Fruit fly (Drosophila melanogaster) whole organism, embryonic: ENCODE data around the gene CG7512.

Source experiments
- ATbp ChIP-seq: fragments of 200-800 bp; sonication (Bioruptor generic); optimal IDR thresholded peaks from 2 replicates; lab custom pipeline; 2017; ENCODE audit warnings: missing biosample characterization, mild to moderate bottlenecking, missing genetic modification characterization, missing genetic modification reagents
- BEAF-32 ChIP-seq: fragments of 200-800 bp; sonication (Bioruptor generic); optimal IDR thresholded peaks from 3 replicates; lab custom pipeline; 2017; ENCODE audit warnings: missing biosample characterization, missing genetic modification characterization, mild to moderate bottlenecking, moderate library complexity, missing genetic modification reagents
- CG12104 ChIP-seq: fragments of 200-800 bp; sonication (Bioruptor generic); optimal IDR thresholded peaks from 3 replicates; lab custom pipeline; 2016; ENCODE audit warnings: missing biosample characterization, missing genetic modification characterization
- CG14965 ChIP-seq: fragments of 200-800 bp; sonication (Bioruptor generic); optimal IDR thresholded peaks from 2 replicates; lab custom pipeline; 2016; ENCODE audit warnings: missing biosample characterization, missing genetic modification characterization, borderline replicate concordance
- CG1603 ChIP-seq: fragments of 200-800 bp; sonication (Bioruptor generic); optimal IDR thresholded peaks from 2 replicates; lab custom pipeline; 2019; ENCODE audit warnings: missing biosample characterization, mild to moderate bottlenecking, missing genetic modification characterization, moderate library complexity
- CG17328 ChIP-seq: fragments of 200-800 bp; sonication (Bioruptor generic); IDR thresholded peaks from 2 replicates; pipeline ENCODE4 v1.3.6; 2022; ENCODE audit warnings: missing biosample characterization, missing genetic modification characterization
- CG18599 ChIP-seq: fragments of 200-800 bp; sonication (Bioruptor generic); optimal IDR thresholded peaks from 3 replicates; lab custom pipeline; 2017; ENCODE audit warnings: missing biosample characterization, missing genetic modification characterization, mild to moderate bottlenecking, moderate library complexity, missing genetic modification reagents
- CG31224 ChIP-seq: fragments of 200-800 bp; sonication (Bioruptor generic); IDR thresholded peaks from 2 replicates; pipeline ENCODE4 v1.3.6; 2022; ENCODE audit warnings: missing biosample characterization, missing genetic modification characterization
- CG33557 ChIP-seq: fragments of 200-800 bp; sonication (Bioruptor generic); optimal IDR thresholded peaks from 2 replicates; lab custom pipeline; 2019; ENCODE audit warnings: missing biosample characterization, mild to moderate bottlenecking, missing genetic modification characterization, moderate library complexity
- CG7357 ChIP-seq: fragments of 200-800 bp; sonication (Bioruptor generic); IDR thresholded peaks from 3 replicates; pipeline ENCODE4 v1.3.6; 2022; ENCODE audit warnings: missing biosample characterization, missing genetic modification characterization
- CG8281 ChIP-seq: fragments of 200-800 bp; sonication (Bioruptor generic); optimal IDR thresholded peaks from 2 replicates; lab custom pipeline; 2018; ENCODE audit warnings: missing biosample characterization, mild to moderate bottlenecking, missing genetic modification characterization, moderate library complexity
- CG9817 ChIP-seq: fragments of 200-800 bp; sonication (Bioruptor generic); optimal IDR thresholded peaks from 2 replicates; lab custom pipeline; 2018; ENCODE audit warnings: missing biosample characterization, mild to moderate bottlenecking, missing genetic modification characterization, moderate library complexity
- D ChIP-seq, 2 experiments: fragments of 200-800 bp in 1 of 2; fragments of >200 bp in 1 of 2; sonication (Bioruptor generic) in 1 of 2; optimal IDR thresholded peaks; 2 replicates in 1 of 2; 3 replicates in 1 of 2; lab custom pipeline; 2017; ENCODE audit warnings: mild to moderate bottlenecking in 1 of 2, missing biosample characterization in 1 of 2, missing genetic modification characterization in 1 of 2, missing genetic modification reagents in 1 of 2
- Dp ChIP-seq: fragments of 200-800 bp; sonication (Bioruptor generic); optimal IDR thresholded peaks from 2 replicates; lab custom pipeline; 2018; ENCODE audit warnings: missing biosample characterization, mild to moderate bottlenecking, missing genetic modification characterization, moderate library complexity
- Hey ChIP-seq: fragments of 200-800 bp; sonication (Bioruptor generic); optimal IDR thresholded peaks from 3 replicates; lab custom pipeline; 2018; ENCODE audit warnings: missing biosample characterization, mild to moderate bottlenecking, missing genetic modification characterization
- Hr78 ChIP-seq, 2 experiments: fragments of 200-800 bp in 1 of 2; fragments of >200 bp in 1 of 2; sonication (Bioruptor generic) in 1 of 2; optimal IDR thresholded peaks; 2 replicates each; lab custom pipeline; 2017 to 2019; ENCODE audit warnings: missing biosample characterization in 2 of 2, missing genetic modification characterization in 2 of 2, mild to moderate bottlenecking in 1 of 2, moderate library complexity in 1 of 2
- Mes4 ChIP-seq: fragments of 200-800 bp; sonication (Bioruptor generic); optimal IDR thresholded peaks from 2 replicates; lab custom pipeline; 2016; ENCODE audit warnings: missing biosample characterization, missing genetic modification characterization
- NK7.1 ChIP-seq: fragments of 200-800 bp; sonication (Bioruptor generic); optimal IDR thresholded peaks from 3 replicates; lab custom pipeline; 2016; ENCODE audit warnings: missing biosample characterization, missing genetic modification characterization
- Nf-YA ChIP-seq: fragments of 200-800 bp; sonication (Bioruptor generic); IDR thresholded peaks from 2 replicates; pipeline ENCODE4 v1.3.6; 2022; ENCODE audit warnings: missing biosample characterization, missing genetic modification characterization
- Oli ChIP-seq: fragments of 200-800 bp; sonication (Bioruptor generic); optimal IDR thresholded peaks from 2 replicates; lab custom pipeline; 2018; ENCODE audit warnings: missing biosample characterization, mild to moderate bottlenecking, missing genetic modification characterization, moderate library complexity
- Sin3A ChIP-seq: fragments of >200 bp; optimal IDR thresholded peaks from 2 replicates; lab custom pipeline; 2018
- Ssrp ChIP-seq: fragments of 200-800 bp; sonication (Bioruptor generic); optimal IDR thresholded peaks from 2 replicates; lab custom pipeline; 2018; ENCODE audit warnings: missing biosample characterization, mild to moderate bottlenecking, missing genetic modification characterization, moderate library complexity
- Usf ChIP-seq: fragments of 200-800 bp; sonication (Bioruptor generic); optimal IDR thresholded peaks from 2 replicates; lab custom pipeline; 2017; ENCODE audit warnings: missing genotype, missing biosample characterization, missing genetic modification characterization
- Vsx1 ChIP-seq: fragments of 200-800 bp; sonication (Bioruptor generic); optimal IDR thresholded peaks from 2 replicates; lab custom pipeline; 2017; ENCODE audit warnings: missing biosample characterization, mild to moderate bottlenecking, missing genetic modification characterization, missing genetic modification reagents
- Xrp1 ChIP-seq: fragments of 200-800 bp; sonication (Bioruptor generic); IDR thresholded peaks from 2 replicates; pipeline ENCODE4 v1.3.6; 2022; ENCODE audit warnings: missing biosample characterization, missing genetic modification characterization
- aop ChIP-seq: fragments of 200-800 bp; sonication (Bioruptor generic); IDR thresholded peaks from 2 replicates; pipeline ENCODE4 v1.3.6; 2022; ENCODE audit warnings: missing biosample characterization, missing genetic modification characterization
- ase ChIP-seq: fragments of 200-800 bp; sonication (Bioruptor generic); IDR thresholded peaks from 3 replicates; pipeline ENCODE4 v1.3.6; 2022; ENCODE audit warnings: missing biosample characterization, missing genetic modification characterization
- bowl ChIP-seq: fragments of 200-800 bp; sonication (Bioruptor generic); IDR thresholded peaks from 2 replicates; pipeline ENCODE4 v1.3.6; 2022; ENCODE audit warnings: missing biosample characterization, missing genetic modification characterization
- cg ChIP-seq: fragments of 200-800 bp; sonication (Bioruptor generic); optimal IDR thresholded peaks from 3 replicates; lab custom pipeline; 2019; ENCODE audit warnings: missing biosample characterization, mild to moderate bottlenecking, missing genetic modification characterization, moderate library complexity
- ftz-f1 ChIP-seq: fragments of 200-800 bp; sonication (Bioruptor generic); optimal IDR thresholded peaks from 2 replicates; lab custom pipeline; 2016; ENCODE audit warnings: missing biosample characterization, missing genetic modification characterization
- gce ChIP-seq: fragments of 200-800 bp; sonication (Bioruptor generic); IDR thresholded peaks from 3 replicates; pipeline ENCODE4 v1.3.6; 2022; ENCODE audit warnings: missing biosample characterization, missing genetic modification characterization
- gt ChIP-seq: fragments of 200-800 bp; sonication (Bioruptor generic); IDR thresholded peaks from 2 replicates; pipeline ENCODE4 v1.3.6; 2022; ENCODE audit warnings: missing biosample characterization, missing genetic modification characterization
- insv ChIP-seq, 2 experiments: fragments of 200-800 bp; sonication (Bioruptor generic); optimal IDR thresholded peaks; 3 replicates each; lab custom pipeline; 2016 to 2018; ENCODE audit warnings: missing biosample characterization in 2 of 2, missing genetic modification characterization in 2 of 2
- klu ChIP-seq: fragments of 200-800 bp; sonication (Bioruptor generic); IDR thresholded peaks from 2 replicates; pipeline ENCODE4 v1.3.6; 2022; ENCODE audit warnings: missing biosample characterization, missing genetic modification characterization
- knrl ChIP-seq: fragments of 200-800 bp; sonication (Bioruptor generic); IDR thresholded peaks from 3 replicates; pipeline ENCODE4 v1.3.6; 2022; ENCODE audit warnings: missing biosample characterization, missing genetic modification characterization; ENCODE audit not compliant: partially characterized antibody
- nau ChIP-seq: fragments of 200-800 bp; sonication (Bioruptor generic); optimal IDR thresholded peaks from 3 replicates; lab custom pipeline; 2017; ENCODE audit warnings: missing biosample characterization, mild to moderate bottlenecking, missing genetic modification characterization, missing genetic modification reagents
- pum ChIP-seq: fragments of 200-800 bp; sonication (Bioruptor generic); optimal IDR thresholded peaks from 2 replicates; lab custom pipeline; 2016; ENCODE audit warnings: missing biosample characterization, missing genetic modification characterization
- ro ChIP-seq: fragments of 200-800 bp; sonication (Bioruptor generic); IDR thresholded peaks from 2 replicates; pipeline ENCODE4 v1.3.6; 2022; ENCODE audit warnings: missing biosample characterization, missing genetic modification characterization
- sd ChIP-seq: fragments of 200-800 bp; sonication (Bioruptor generic); optimal IDR thresholded peaks from 3 replicates; lab custom pipeline; 2018; ENCODE audit warnings: missing biosample characterization, mild to moderate bottlenecking, missing genetic modification characterization, moderate library complexity
- sens ChIP-seq: fragments of 200-800 bp; sonication (Bioruptor generic); peaks from one replicate; lab custom pipeline; 2016; ENCODE audit warnings: missing biosample characterization, missing genetic modification characterization
- sob ChIP-seq: fragments of 200-800 bp; sonication (Bioruptor generic); IDR thresholded peaks from 2 replicates; pipeline ENCODE4 v1.3.6; 2022; ENCODE audit warnings: missing biosample characterization, missing genetic modification characterization
- stc ChIP-seq: fragments of 200-800 bp; sonication (Bioruptor generic); IDR thresholded peaks from 2 replicates; pipeline ENCODE4 v1.3.6; 2022; ENCODE audit warnings: missing biosample characterization, missing genetic modification characterization
- tup ChIP-seq: fragments of 200-800 bp; sonication (Bioruptor generic); optimal IDR thresholded peaks from 2 replicates; lab custom pipeline; 2016; ENCODE audit warnings: missing biosample characterization, mild to moderate bottlenecking, missing genetic modification characterization, moderate library complexity
- tx ChIP-seq: fragments of 200-800 bp; sonication (Bioruptor generic); optimal IDR thresholded peaks from 2 replicates; lab custom pipeline; 2016; ENCODE audit warnings: missing biosample characterization, missing genetic modification characterization
- unc-4 ChIP-seq: fragments of 200-800 bp; sonication (Bioruptor generic); IDR thresholded peaks from 2 replicates; pipeline ENCODE4 v1.3.6; 2022; ENCODE audit warnings: missing biosample characterization, missing genetic modification characterization; ENCODE audit not compliant: partially characterized antibody
- usp ChIP-seq: fragments of >200 bp; optimal IDR thresholded peaks from 2 replicates; lab custom pipeline; 2017; ENCODE audit warnings: missing biosample characterization, missing genetic modification characterization
- vvl ChIP-seq: fragments of 200-800 bp; sonication (Bioruptor generic); IDR thresholded peaks from 2 replicates; pipeline ENCODE4 v1.3.6; 2022; ENCODE audit warnings: missing biosample characterization, missing genetic modification characterization
- wdn ChIP-seq: fragments of 200-800 bp; sonication (Bioruptor generic); IDR thresholded peaks from 2 replicates; pipeline ENCODE4 v1.3.6; 2022; ENCODE audit warnings: missing biosample characterization, missing genetic modification characterization
- zfh2 ChIP-seq: fragments of 200-800 bp; sonication (Bioruptor generic); optimal IDR thresholded peaks from 2 replicates; lab custom pipeline; 2016; ENCODE audit warnings: missing biosample characterization, missing genetic modification characterization

Gene CG7512

DNA sequence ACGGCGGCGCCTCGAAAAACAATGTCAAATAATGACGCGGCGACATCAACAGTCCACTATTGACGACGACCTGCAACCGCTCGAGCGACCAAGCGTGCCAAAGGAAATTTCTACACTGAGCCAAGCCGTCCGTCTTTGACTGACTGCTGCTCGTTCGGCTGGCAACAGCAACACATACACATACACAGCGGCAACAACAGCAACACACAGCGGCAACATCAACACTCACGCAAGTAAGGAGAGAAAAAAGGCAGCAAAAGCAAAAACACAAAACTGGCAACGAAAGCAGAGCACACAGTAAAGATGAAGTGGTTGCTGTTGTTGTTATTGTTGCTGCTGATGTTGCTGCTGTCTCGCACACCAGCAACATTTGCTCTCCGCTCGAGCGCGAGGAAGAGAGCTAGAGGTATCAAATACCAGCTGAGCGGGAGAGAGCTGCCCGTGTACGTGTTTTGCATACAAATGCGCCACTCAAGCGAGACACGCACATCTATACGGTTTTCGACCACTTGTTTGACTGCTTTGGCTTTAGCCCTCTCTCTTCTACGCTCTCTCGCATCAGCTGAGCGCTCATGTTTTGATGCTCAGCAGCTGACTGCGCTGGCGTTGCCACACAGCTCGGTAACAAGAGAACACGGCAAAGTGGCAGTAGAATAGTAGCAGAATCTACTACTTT lies 39.6 kb downstream of the CG7512 start (continued):
- TF ChIP-seq cg (GFP tag; lab: Kevin White, UChicago) (peak; percentile 100), vvl (GFP tag; lab: Robert Waterston, UW) (peak; percentile 85; the same call in 1 of the 2 replicates), klu (GFP tag; lab: Robert Waterston, UW) (no peak), sob (peak; percentile 40; the same call in 1 of the 2 replicates), insv (GFP tag; optimal IDR thresholded peaks at IDR 0.05; lab: Kevin White, UChicago) (no peak), ase (GFP tag; lab: Robert Waterston, UW) (no peak), CG33557 (GFP tag; lab: Kevin White, UChicago) (no peak), Ssrp (tag; lab: Kevin White, UChicago) (no peak), bowl (GFP tag; lab: Robert Waterston, UW) (no peak), gce (peak; percentile 43; the same call in 2 of the 3 replicates), CG17328 (GFP tag; lab: Robert Waterston, UW) (0 out of 2 replicates have a peak, but pooled peaks have one; percentile 11), zfh2 (GFP tag; lab: Kevin White, UChicago) (no peak), tx (no peak), CG18599 (GFP tag; lab: Kevin White, UChicago) (peak; percentile 49), Nf-YA (GFP tag; lab: Robert Waterston, UW) (no peak), aop (GFP tag; lab: Robert Waterston, UW) (no peak), BEAF-32 (GFP tag; lab: Kevin White, UChicago) (no peak), NK7.1 (no peak), CG12104 (GFP tag; lab: Kevin White, UChicago) (no peak), unc-4 (peak; percentile 62), stc (GFP tag; lab: Robert Waterston, UW) (no peak), ro (GFP tag; lab: Robert Waterston, UW) (no peak), Xrp1 (GFP tag; lab: Robert Waterston, UW) (no peak), CG7357 (no peak), Mes4 (no peak), Usf (no peak), CG1603 (tag; lab: Kevin White, UChicago) (no peak), Dp (GFP tag; lab: Kevin White, UChicago) (no peak), CG14965 (no peak), ftz-f1 (GFP tag; lab: Kevin White, UChicago) (peak; percentile 59), CG8281 (tag; lab: Kevin White, UChicago) (no peak), nau (GFP tag; lab: Kevin White, UChicago) (peak; percentile 51), CG31224 (GFP tag; lab: Robert Waterston, UW) (no peak), Vsx1 (GFP tag; lab: Kevin White, UChicago) (peak; percentile 34), ATbp (GFP tag; lab: Kevin White, UChicago) (no peak), pum (GFP tag; lab: Kevin White, UChicago) (no peak), CG9817 (tag; lab: Kevin White, UChicago) (no peak), knrl (GFP tag; lab: Robert Waterston, UW) (peak; percentile 34; the same call in 1 of the 3 replicates), sd (tag; lab: Kevin White, UChicago) (peak; percentile 57), gt (GFP tag; lab: Robert Waterston, UW) (no peak), Hr78 (GFP tag; optimal IDR thresholded peaks at IDR 0.05; lab: Kevin White, UChicago) (peak in 1 of 2 experiments; percentile 66), wdn (0 out of 2 replicates have a peak, but pooled peaks have one; percentile 15), Hey (tag; lab: Kevin White, UChicago) (no peak), usp (GFP tag; lab: Kevin White, UChicago) (no peak), D (optimal IDR thresholded peaks at IDR 0.05; lab: Kevin White, UChicago) (peak; percentile 92), D (GFP tag; optimal IDR thresholded peaks at IDR 0.05; lab: Kevin White, UChicago) (no peak), tup (GFP tag; lab: Kevin White, UChicago) (no peak), Sin3A (lab: Kevin White, UChicago) (no peak), Oli (peak; percentile 9), sens (GFP tag; lab: Kevin White, UChicago) (peak; percentile 76)
